Fruit fly (Drosophila melanogaster): ENCODE data around the gene dob.
A peak's percentile ranks its signal among the peaks of the same experiment; 100 is the strongest.

dob gene

DNA sequence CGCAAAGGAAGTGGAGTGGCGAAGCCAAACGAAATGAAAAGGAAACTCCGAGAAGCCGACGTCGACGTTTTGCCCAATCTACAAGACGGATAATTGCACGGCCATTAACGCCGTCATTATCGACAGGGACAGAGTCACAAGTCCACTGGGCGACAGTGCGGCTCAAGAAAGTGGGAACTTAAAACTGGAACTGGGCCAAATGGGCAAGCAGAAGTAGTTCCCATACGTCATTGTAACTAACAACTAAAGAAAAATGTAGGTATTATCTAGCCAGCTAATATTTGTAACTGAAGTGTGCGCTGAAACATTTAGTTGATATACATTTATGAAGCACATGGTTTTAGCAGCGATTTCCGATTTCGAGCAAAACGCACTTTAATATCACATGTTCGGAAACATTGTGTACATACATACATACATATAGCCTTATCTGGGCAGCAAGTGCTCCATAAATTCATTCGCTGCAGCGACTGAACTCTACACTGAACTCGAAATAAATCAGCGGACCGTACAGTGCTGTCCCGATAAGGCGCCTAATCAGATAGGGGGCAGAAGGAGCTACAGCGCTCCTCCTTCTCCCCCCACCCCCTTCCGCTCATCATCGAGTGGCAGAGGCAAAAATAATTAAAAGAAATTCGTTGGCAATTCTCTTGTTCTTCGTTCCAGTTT lies 4.1 kb downstream of the dob start (continued):
- TF ChIP-seq CG3919 (GFP tag; optimal IDR thresholded peaks at IDR 0.05), result peak; percentile 32
- TF ChIP-seq Lpt (GFP tag; optimal IDR thresholded peaks at IDR 0.05), result no peak
- TF ChIP-seq Ets21C (GFP tag; optimal IDR thresholded peaks at IDR 0.05), result no peak
- TF ChIP-seq OdsH (GFP tag; optimal IDR thresholded peaks at IDR 0.05), result no peak
- TF ChIP-seq net (GFP tag; optimal IDR thresholded peaks at IDR 0.05), result no peak
- peak; percentile 23 for TF ChIP-seq dsx (GFP tag; optimal IDR thresholded peaks at IDR 0.05; ENCODE audit: poor library complexity, severe bottlenecking)
- TF ChIP-seq Sox102F (GFP tag; optimal IDR thresholded peaks at IDR 0.05), result peak; percentile 39
- TF ChIP-seq topi (GFP tag; optimal IDR thresholded peaks at IDR 0.05), result peak; percentile 39
- TF ChIP-seq CG9139 (GFP tag; optimal IDR thresholded peaks at IDR 0.05), result peak; percentile 61
- TF ChIP-seq CG16779 (tag; optimal IDR thresholded peaks at IDR 0.05), result no peak
- TF ChIP-seq Hr39 (GFP tag; optimal IDR thresholded peaks at IDR 0.05), result no peak
- peak; percentile 44 to 61 for TF ChIP-seq ss (GFP tag; optimal IDR thresholded peaks at IDR 0.05)
- no peak for TF ChIP-seq CG11294 (GFP tag; IDR thresholded peaks at IDR 0.05)
- no peak for TF ChIP-seq dac (GFP tag; optimal IDR thresholded peaks at IDR 0.05)
- no peak for TF ChIP-seq Sox14 (GFP tag; optimal IDR thresholded peaks at IDR 0.05)
- TF ChIP-seq CG15336 (GFP tag; IDR thresholded peaks at IDR 0.05), result peak; percentile 38; the same call in 1 of the 2 replicates
- no peak for TF ChIP-seq acj6 (GFP tag; optimal IDR thresholded peaks at IDR 0.05)
- no peak for TF ChIP-seq CG10631 (GFP tag; optimal IDR thresholded peaks at IDR 0.05)
- TF ChIP-seq Hr38 (GFP tag; optimal IDR thresholded peaks at IDR 0.05), result no peak
- TF ChIP-seq Smox (GFP tag; optimal IDR thresholded peaks at IDR 0.05), result no peak
- TF ChIP-seq Blimp-1 (GFP tag; optimal IDR thresholded peaks at IDR 0.05), result peak; percentile 74
- no peak for TF ChIP-seq CG7368 (GFP tag; optimal IDR thresholded peaks at IDR 0.05)
- TF ChIP-seq CG10669 (GFP tag; optimal IDR thresholded peaks at IDR 0.05), result peak; percentile 55
- peak; percentile 28 for TF ChIP-seq CG6808 (GFP tag; optimal IDR thresholded peaks at IDR 0.05)
- peak; percentile 17 for TF ChIP-seq Ets96B (tag; optimal IDR thresholded peaks at IDR 0.05)
- no peak for TF ChIP-seq Hr4 (GFP tag; optimal IDR thresholded peaks at IDR 0.05)
- TF ChIP-seq CG31627 (GFP tag; optimal IDR thresholded peaks at IDR 0.05), result peak; percentile 21
- no peak for TF ChIP-seq CG11762 (GFP tag; optimal IDR thresholded peaks at IDR 0.05; ENCODE audit: insufficient read depth)
- no peak for TF ChIP-seq spab (GFP tag; optimal IDR thresholded peaks at IDR 0.05)
- peak; percentile 88 for TF ChIP-seq Eip78C (GFP tag)
- TF ChIP-seq Met (GFP tag; optimal IDR thresholded peaks at IDR 0.05), result peak; percentile 62
- TF ChIP-seq svp (GFP tag), result peak; percentile 95
- TF ChIP-seq salr (GFP tag; optimal IDR thresholded peaks at IDR 0.05), result no peak
- peak; percentile 6 for TF ChIP-seq Eip75B (GFP tag; optimal IDR thresholded peaks at IDR 0.05)

DNA sequence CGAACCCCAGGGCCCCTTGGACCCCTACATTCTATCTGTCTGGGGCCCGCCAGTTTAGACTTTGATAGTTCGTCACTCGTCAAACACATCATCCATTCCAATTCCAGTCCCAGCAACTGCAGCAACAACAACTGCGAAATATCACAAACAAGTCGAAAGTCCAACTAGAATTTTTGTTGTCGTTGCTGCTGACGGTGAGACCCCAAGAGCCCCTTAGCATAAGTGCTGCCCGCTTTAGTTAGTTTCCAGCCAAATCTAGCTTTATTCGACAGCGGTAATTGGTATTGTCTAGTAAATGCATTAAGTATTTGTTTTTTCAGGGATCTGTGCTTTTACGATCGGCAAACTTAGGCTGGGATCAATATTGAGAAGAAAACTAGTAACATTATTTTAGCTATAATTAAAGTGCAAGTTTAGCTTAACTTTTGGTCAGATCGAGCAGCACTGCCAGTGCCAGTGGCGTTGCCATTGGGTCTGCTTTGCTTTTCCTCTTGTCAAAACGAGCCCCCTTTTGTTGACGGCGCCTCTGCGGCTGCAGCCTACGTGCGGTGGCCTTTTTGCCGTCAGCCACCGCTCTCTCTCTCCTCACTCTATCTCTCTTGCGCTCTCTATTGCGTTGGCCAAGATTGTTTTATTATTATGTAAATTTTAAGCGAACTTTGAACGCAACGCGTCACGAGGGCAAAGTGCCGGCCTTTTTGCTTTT lies 8.0 kb downstream of the dob start:
- TF ChIP-seq CG8119 (GFP tag; IDR thresholded peaks at IDR 0.05) (peak; percentile 86; the same call in 2 of the 3 replicates), CG6792 (GFP tag; optimal IDR thresholded peaks at IDR 0.05) (peak; percentile 84), CG6276 (GFP tag; optimal IDR thresholded peaks at IDR 0.05) (peak; percentile 90), CG10631 (GFP tag; optimal IDR thresholded peaks at IDR 0.05) (peak; percentile 85), CG9139 (GFP tag; optimal IDR thresholded peaks at IDR 0.05) (peak; percentile 74), Eip78C (GFP tag) (peak; percentile 95), ss (GFP tag; optimal IDR thresholded peaks at IDR 0.05) (peak; percentile 91 to 93), CG32006 (GFP tag; optimal IDR thresholded peaks at IDR 0.05) (peak; percentile 92), CG15336 (GFP tag; IDR thresholded peaks at IDR 0.05) (peak; percentile 87), fd59A (GFP tag; optimal IDR thresholded peaks at IDR 0.05) (peak; percentile 78), Sox15 (GFP tag; optimal IDR thresholded peaks at IDR 0.05) (peak; percentile 60), CG16779 (tag; optimal IDR thresholded peaks at IDR 0.05) (peak; percentile 85), vri (GFP tag; optimal IDR thresholded peaks at IDR 0.05) (peak; percentile 81), CG10669 (GFP tag; optimal IDR thresholded peaks at IDR 0.05) (peak; percentile 81), Lpt (GFP tag; optimal IDR thresholded peaks at IDR 0.05) (peak; percentile 84), eg (GFP tag; IDR thresholded peaks at IDR 0.05) (peak; percentile 85), CG4318 (GFP tag; optimal IDR thresholded peaks at IDR 0.05) (peak; percentile 88), salr (GFP tag; optimal IDR thresholded peaks at IDR 0.05) (peak; percentile 68 to 87), Smox (GFP tag; optimal IDR thresholded peaks at IDR 0.05) (peak; percentile 74), Sox14 (GFP tag; optimal IDR thresholded peaks at IDR 0.05) (peak; percentile 88), CG3919 (GFP tag; optimal IDR thresholded peaks at IDR 0.05) (peak; percentile 90), OdsH (GFP tag; optimal IDR thresholded peaks at IDR 0.05) (peak; percentile 89), fd85E (GFP tag; optimal IDR thresholded peaks at IDR 0.05) (peak; percentile 40), acj6 (GFP tag; optimal IDR thresholded peaks at IDR 0.05) (peak; percentile 88), CG31627 (GFP tag; optimal IDR thresholded peaks at IDR 0.05) (peak; percentile 79), spab (GFP tag; optimal IDR thresholded peaks at IDR 0.05) (peak; percentile 79), achi (GFP tag; optimal IDR thresholded peaks at IDR 0.05) (peak; percentile 85), topi (GFP tag; optimal IDR thresholded peaks at IDR 0.05) (peak; percentile 81), Eip93F (GFP tag; optimal IDR thresholded peaks at IDR 0.05) (no peak)

All from whole organism, prepupa.